Worm (Caenorhabditis elegans) whole organism, L4/young adult: ENCODE data around the gene dhrs-4.

Source experiments
- W03F9.2 ChIP-seq: fragments of 150-350 bp; optimal IDR thresholded peaks from 2 replicates; lab custom pipeline; 2014; ENCODE audit warnings: missing biosample characterization, missing genetic modification characterization
- dao-5 ChIP-seq: sonication (generic microtip); optimal IDR thresholded peaks from 2 replicates; lab custom pipeline; 2016; ENCODE audit warnings: missing genotype, missing genetic modification characterization, moderate library complexity, missing compliant biosample characterization
- him-1 ChIP-seq: sonication (generic microtip); optimal IDR thresholded peaks from 2 replicates; lab custom pipeline; 2016; ENCODE audit warnings: missing genotype, missing genetic modification reagents, missing genetic modification characterization, missing compliant biosample characterization

dhrs-4 gene

ce11 chrV:12943399-12943798 is 21.0 kb downstream of the dhrs-4 start:
- no peak for TF ChIP-seq W03F9.2
- no peak for TF ChIP-seq dao-5 (tag; lab: Kevin White, UChicago)
- TF ChIP-seq him-1 (tag; lab: Kevin White, UChicago) = no peak

ce11 chrV:12944229-12944628 is 21.8 kb downstream of the dhrs-4 start, which contains the start of gene T16G1.3:
T16G1.3 (minus strand) TSS chrV:12944329.
- TF ChIP-seq dao-5 (tag; lab: Kevin White, UChicago) = no peak
- no peak for TF ChIP-seq him-1 (tag; lab: Kevin White, UChicago)
- TF ChIP-seq W03F9.2 = no peak

ce11 chrV:12944775-12945174 is 22.4 kb downstream of the dhrs-4 start, which contains the start of gene grl-2:
grl-2 (plus strand) TSS chrV:12945075.
- TF ChIP-seq dao-5 (tag; lab: Kevin White, UChicago) = no peak

ce11 chrV:12949607-12950006 is 27.2 kb downstream of the dhrs-4 start, which contains the start of gene T16G1.13:
T16G1.13 (plus strand) TSS chrV:12949907.
- TF ChIP-seq dao-5 (tag; lab: Kevin White, UChicago) (no peak), him-1 (tag; lab: Kevin White, UChicago) (no peak), W03F9.2 (no peak)

ce11 chrV:12950812-12951528 is 28.6 kb downstream of the dhrs-4 start, which contains the start of the genes T16G1.9 and T16G1.18:
T16G1.9 (minus strand) TSS chrV:12950862.
T16G1.18 (plus strand) TSS chrV:12951304.
- TF ChIP-seq him-1 (tag; lab: Kevin White, UChicago) (no peak), W03F9.2 (no peak), dao-5 (tag; lab: Kevin White, UChicago) (no peak)

- TF ChIP-seq dao-5 (tag; lab: Kevin White, UChicago) (no peak), W03F9.2 (no peak), him-1 (tag; lab: Kevin White, UChicago) (no peak)
Observed at ce11 chrV:12952287-12952686, 29.9 kb downstream of the dhrs-4 start, which contains the start of gene pqn-68. pqn-68 (plus strand) TSS chrV:12952636.

ce11 chrV:12953702-12954101 is 31.3 kb downstream of the dhrs-4 start, which contains the start of gene eif-3.K:
eif-3.K (plus strand) TSS chrV:12954002.
- TF ChIP-seq dao-5 (tag; lab: Kevin White, UChicago) (no peak), him-1 (tag; lab: Kevin White, UChicago) (no peak), W03F9.2 (no peak)

- no peak for TF ChIP-seq him-1 (tag; lab: Kevin White, UChicago)
- no peak for TF ChIP-seq W03F9.2
- TF ChIP-seq dao-5 (tag; lab: Kevin White, UChicago) = no peak
Observed at ce11 chrV:12954261-12954660, 31.9 kb downstream of the dhrs-4 start.

- TF ChIP-seq W03F9.2 (no peak), him-1 (tag; lab: Kevin White, UChicago) (no peak), dao-5 (tag; lab: Kevin White, UChicago) (no peak)
Observed at ce11 chrV:12961085-12961560, 38.7 kb downstream of the dhrs-4 start, which contains the start of gene mpst-7. mpst-7 (minus strand) TSS chrV:12961135.

ce11 chrV:12963192-12963591 is 40.8 kb downstream of the dhrs-4 start, which contains the start of gene hrg-9:
hrg-9 (minus strand) TSS chrV:12963343.
- no peak for TF ChIP-seq him-1 (tag; lab: Kevin White, UChicago)
- no peak for TF ChIP-seq dao-5 (tag; lab: Kevin White, UChicago)
- TF ChIP-seq W03F9.2 = no peak

- TF ChIP-seq him-1 (tag; lab: Kevin White, UChicago) (no peak), W03F9.2 (no peak), dao-5 (tag; lab: Kevin White, UChicago) (no peak)
Observed at ce11 chrV:12964076-12964475, 41.7 kb downstream of the dhrs-4 start, which contains the start of gene srd-35. srd-35 (plus strand) TSS chrV:12964376.

ce11 chrV:12967110-12967509 is 44.7 kb downstream of the dhrs-4 start, which contains the start of gene R186.3:
R186.3 (minus strand) TSS chrV:12967210.
- TF ChIP-seq him-1 (tag; lab: Kevin White, UChicago) (no peak), W03F9.2 (no peak), dao-5 (tag; lab: Kevin White, UChicago) (no peak)

- TF ChIP-seq W03F9.2 (peak; percentile 3), him-1 (tag; lab: Kevin White, UChicago) (peak; percentile 55)
Observed at ce11 chrV:12967925-12968327, 45.5 kb downstream of the dhrs-4 start, which contains the start of gene R186.8. R186.8 (minus strand) TSS chrV:12967982.

- TF ChIP-seq dao-5 (tag; lab: Kevin White, UChicago) = no peak
Observed at ce11 chrV:12968555-12968954, 46.1 kb downstream of the dhrs-4 start, which contains the start of gene lin-46. lin-46 (plus strand) TSS chrV:12968855.
